Worm (Caenorhabditis elegans): ENCODE results near the gene ram-5.

Gene ram-5

ce11 chrX:14507992-14508391 is 42.0 kb upstream of the ram-5 start:
- TF ChIP-seq ceh-16 (tag; optimal IDR thresholded peaks at IDR 0.05) (no peak), skn-1 (tag; optimal IDR thresholded peaks at IDR 0.05) (no peak), fos-1 (tag; optimal IDR thresholded peaks at IDR 0.05) (no peak), ceh-9 (tag; optimal IDR thresholded peaks at IDR 0.05) (no peak), nhr-43 (tag; optimal IDR thresholded peaks at IDR 0.05; ENCODE audit: poor library complexity, severe bottlenecking) (peak; percentile 77), nfya-1 (tag; optimal IDR thresholded peaks at IDR 0.05; ENCODE audit: insufficient read depth) (no peak), hmg-11 (tag; optimal IDR thresholded peaks at IDR 0.05) (no peak), lsy-12 (tag; optimal IDR thresholded peaks at IDR 0.05) (no peak), lin-39 (tag; optimal IDR thresholded peaks at IDR 0.05) (no peak), unc-39 (tag; optimal IDR thresholded peaks at IDR 0.05) (no peak), daf-12 (tag; optimal IDR thresholded peaks at IDR 0.05) (no peak), egl-27 (tag; optimal IDR thresholded peaks at IDR 0.05) (peak; percentile 8), nhr-23 (tag; optimal IDR thresholded peaks at IDR 0.05) (peak; percentile 42), mml-1 (tag; optimal IDR thresholded peaks at IDR 0.05) (no peak), nhr-76 (tag; optimal IDR thresholded peaks at IDR 0.05) (no peak), nhr-25 (tag; optimal IDR thresholded peaks at IDR 0.05) (peak; percentile 98), nhr-12 (tag; optimal IDR thresholded peaks at IDR 0.05) (no peak), unc-62 (GFP tag; optimal IDR thresholded peaks at IDR 0.05) (peak; percentile 38), ZK546.5 (tag; optimal IDR thresholded peaks at IDR 0.05) (no peak), elt-1 (tag; optimal IDR thresholded peaks at IDR 0.05) (peak; percentile 79), elt-3 (tag; optimal IDR thresholded peaks at IDR 0.05) (peak in 1 of 3 experiments; percentile 35), zag-1 (tag; optimal IDR thresholded peaks at IDR 0.05) (no peak)

ce11 chrX:14508823-14509259 is 41.1 kb upstream of the ram-5 start:
- peak; percentile 58 for TF ChIP-seq lin-39 (tag; optimal IDR thresholded peaks at IDR 0.05)
- TF ChIP-seq elt-3 (tag; optimal IDR thresholded peaks at IDR 0.05): peak; percentile 45 to 69 (median 60)
- peak; percentile 15 for TF ChIP-seq egl-27 (tag; optimal IDR thresholded peaks at IDR 0.05)
- no peak for TF ChIP-seq fkh-2 (tag; optimal IDR thresholded peaks at IDR 0.05)
- peak; percentile 59 for TF ChIP-seq nhr-11 (tag; optimal IDR thresholded peaks at IDR 0.05)
- TF ChIP-seq fos-1 (tag; optimal IDR thresholded peaks at IDR 0.05): no peak
- no peak for TF ChIP-seq jun-1 (tag; optimal IDR thresholded peaks at IDR 0.05)
- peak; percentile 61 for TF ChIP-seq nhr-43 (tag; optimal IDR thresholded peaks at IDR 0.05; ENCODE audit: poor library complexity, severe bottlenecking)
- no peak for TF ChIP-seq ama-1 (optimal IDR thresholded peaks at IDR 0.05)
- peak; percentile 82 for TF ChIP-seq nhr-25 (tag; optimal IDR thresholded peaks at IDR 0.05)
- peak; percentile 90 for TF ChIP-seq nhr-23 (tag; optimal IDR thresholded peaks at IDR 0.05)
- TF ChIP-seq fkh-10 (GFP tag; optimal IDR thresholded peaks at IDR 0.05): no peak
- no peak for TF ChIP-seq ceh-9 (tag; optimal IDR thresholded peaks at IDR 0.05)
- TF ChIP-seq unc-62 (GFP tag; optimal IDR thresholded peaks at IDR 0.05): peak; percentile 91
- TF ChIP-seq egl-5 (tag; optimal IDR thresholded peaks at IDR 0.05): peak; percentile 34
- peak; percentile 13 for TF ChIP-seq elt-2 (tag; optimal IDR thresholded peaks at IDR 0.05)
- no peak for TF ChIP-seq nhr-76 (tag; optimal IDR thresholded peaks at IDR 0.05)
- TF ChIP-seq nfya-1 (tag; optimal IDR thresholded peaks at IDR 0.05; ENCODE audit: insufficient read depth): peak; percentile 45
- peak; percentile 62 for TF ChIP-seq ceh-28 (tag; optimal IDR thresholded peaks at IDR 0.05)
- no peak for TF ChIP-seq unc-39 (tag; optimal IDR thresholded peaks at IDR 0.05)
- peak; percentile 89 for TF ChIP-seq elt-1 (tag; optimal IDR thresholded peaks at IDR 0.05)
- peak; percentile 12 for TF ChIP-seq lin-15B (tag; optimal IDR thresholded peaks at IDR 0.05)

ce11 chrX:14510358-14510757 is 39.6 kb upstream of the ram-5 start:
- TF ChIP-seq aly-2 (tag; optimal IDR thresholded peaks at IDR 0.05): no peak
- no peak for TF ChIP-seq ceh-28 (tag; optimal IDR thresholded peaks at IDR 0.05)
- TF ChIP-seq lin-39 (tag; optimal IDR thresholded peaks at IDR 0.05): no peak
- no peak for TF ChIP-seq ceh-82 (tag; optimal IDR thresholded peaks at IDR 0.05)
- TF ChIP-seq fos-1 (tag; optimal IDR thresholded peaks at IDR 0.05): no peak
- no peak for TF ChIP-seq lin-15B (tag; optimal IDR thresholded peaks at IDR 0.05)
- no peak for TF ChIP-seq skn-1 (tag; optimal IDR thresholded peaks at IDR 0.05)
- no peak for TF ChIP-seq nfya-1 (tag; optimal IDR thresholded peaks at IDR 0.05; ENCODE audit: insufficient read depth)
- TF ChIP-seq nhr-77 (tag; optimal IDR thresholded peaks at IDR 0.05): no peak
- TF ChIP-seq lsy-12 (tag; optimal IDR thresholded peaks at IDR 0.05): no peak
- no peak for TF ChIP-seq R02D3.7 (tag; optimal IDR thresholded peaks at IDR 0.05)
- no peak for TF ChIP-seq ztf-11 (tag; optimal IDR thresholded peaks at IDR 0.05)

- TF ChIP-seq egl-27 (tag; optimal IDR thresholded peaks at IDR 0.05) (no peak), nhr-28 (tag; optimal IDR thresholded peaks at IDR 0.05) (no peak), eor-1 (tag; optimal IDR thresholded peaks at IDR 0.05) (no peak), nhr-23 (tag; optimal IDR thresholded peaks at IDR 0.05) (no peak), mml-1 (tag; optimal IDR thresholded peaks at IDR 0.05) (no peak), nhr-77 (tag; optimal IDR thresholded peaks at IDR 0.05) (no peak), ztf-4 (tag; optimal IDR thresholded peaks at IDR 0.05) (no peak), pqm-1 (tag; optimal IDR thresholded peaks at IDR 0.05) (no peak), nhr-12 (tag; optimal IDR thresholded peaks at IDR 0.05) (no peak), jun-1 (tag; optimal IDR thresholded peaks at IDR 0.05) (no peak), aly-2 (tag; optimal IDR thresholded peaks at IDR 0.05) (no peak), ZK546.5 (tag; optimal IDR thresholded peaks at IDR 0.05) (no peak), elt-1 (tag; optimal IDR thresholded peaks at IDR 0.05) (no peak), unc-62 (GFP tag; optimal IDR thresholded peaks at IDR 0.05) (no peak), daf-12 (tag; optimal IDR thresholded peaks at IDR 0.05) (no peak), fos-1 (tag; optimal IDR thresholded peaks at IDR 0.05) (no peak), nfya-1 (tag; optimal IDR thresholded peaks at IDR 0.05; ENCODE audit: insufficient read depth) (no peak), hmg-11 (tag; optimal IDR thresholded peaks at IDR 0.05) (no peak)
Measured at ce11 chrX:14512817-14513216, 37.1 kb upstream of the ram-5 start, which contains the start of gene fbxa-141. TSS of gene fbxa-141 (minus strand) at chrX:14512917.
